Fruit fly (Drosophila melanogaster): ENCODE data around the gene Mur29B.

Mur29B gene

dm6 chr2L:8403286-8404270, 51.6 kb downstream of the Mur29B start, which contains the start of gene emb (continued):
- TF ChIP-seq run (tag; optimal IDR thresholded peaks at IDR 0.05) (no peak), Optix (GFP tag; IDR thresholded peaks at IDR 0.05) (no peak), ems (GFP tag; optimal IDR thresholded peaks at IDR 0.05) (peak; percentile 41), al (GFP tag; IDR thresholded peaks at IDR 0.05) (peak; percentile 37; the same call in 1 of the 2 replicates), CG15011 (GFP tag; optimal IDR thresholded peaks at IDR 0.05) (no peak), CG4730 (GFP tag; IDR thresholded peaks at IDR 0.05) (no peak), CG1603 (tag; optimal IDR thresholded peaks at IDR 0.05) (peak; percentile 85), tna (GFP tag; IDR thresholded peaks at IDR 0.05; ENCODE audit: partially characterized antibody) (peak; percentile 99), CG13296 (GFP tag; optimal IDR thresholded peaks at IDR 0.05) (no peak), CG6254 (GFP tag; optimal IDR thresholded peaks at IDR 0.05) (no peak), Oaz (GFP tag; IDR thresholded peaks at IDR 0.05) (no peak), trem (tag; optimal IDR thresholded peaks at IDR 0.05) (peak; percentile 68), wek (GFP tag; optimal IDR thresholded peaks at IDR 0.05) (no peak), CG2889 (GFP tag; IDR thresholded peaks at IDR 0.05) (no peak), Scr (GFP tag; IDR thresholded peaks at IDR 0.05; ENCODE audit: partially characterized antibody) (peak; percentile 94), insv (GFP tag; optimal IDR thresholded peaks at IDR 0.05) (peak in 1 of 2 experiments; percentile 41), klu (GFP tag; IDR thresholded peaks at IDR 0.05) (no peak), CG32532 (GFP tag; IDR thresholded peaks at IDR 0.05) (peak; percentile 39; the same call in 1 of the 2 replicates), tgo (GFP tag; IDR thresholded peaks at IDR 0.05) (no peak), CG42726 (GFP tag; IDR thresholded peaks at IDR 0.05; ENCODE audit: partially characterized antibody) (peak; percentile 88), pb (GFP tag; optimal IDR thresholded peaks at IDR 0.05) (peak; percentile 36), CG3726 (GFP tag; IDR thresholded peaks at IDR 0.05) (no peak), CG3838 (GFP tag; optimal IDR thresholded peaks at IDR 0.05) (peak; percentile 11), CG12104 (GFP tag; optimal IDR thresholded peaks at IDR 0.05) (peak; percentile 52), Ssrp (tag; optimal IDR thresholded peaks at IDR 0.05) (peak; percentile 33), CG15269 (tag; optimal IDR thresholded peaks at IDR 0.05) (no peak), CG6854 (GFP tag; optimal IDR thresholded peaks at IDR 0.05) (no peak), CG10274 (GFP tag; optimal IDR thresholded peaks at IDR 0.05) (no peak), ase (GFP tag; IDR thresholded peaks at IDR 0.05) (no peak), Jarid2 (GFP tag; optimal IDR thresholded peaks at IDR 0.05) (no peak), Atf-2 (GFP tag; optimal IDR thresholded peaks at IDR 0.05) (peak; percentile 18), CG34376 (GFP tag; optimal IDR thresholded peaks at IDR 0.05) (peak; percentile 24), PHDP (tag; optimal IDR thresholded peaks at IDR 0.05) (no peak), sd (tag; optimal IDR thresholded peaks at IDR 0.05) (no peak), Vsx1 (GFP tag; optimal IDR thresholded peaks at IDR 0.05) (no peak), CG17186 (GFP tag; optimal IDR thresholded peaks at IDR 0.05) (peak; percentile 35), CG2120 (GFP tag; optimal IDR thresholded peaks at IDR 0.05) (peak; percentile 70), cas (GFP tag; IDR thresholded peaks at IDR 0.05) (peak; percentile 18; the same call in 1 of the 2 replicates), stwl (tag; optimal IDR thresholded peaks at IDR 0.05) (peak; percentile 98), CG14014 (GFP tag; IDR thresholded peaks at IDR 0.05) (0 out of 2 replicates have a peak, but pooled peaks have one; percentile 19), hkb (optimal IDR thresholded peaks at IDR 0.05) (no peak), hkb (GFP tag; IDR thresholded peaks at IDR 0.05) (no peak), Dfd (GFP tag; optimal IDR thresholded peaks at IDR 0.05) (no peak), CG2129 (GFP tag; IDR thresholded peaks at IDR 0.05; ENCODE audit: partially characterized antibody) (peak; percentile 67; the same call in 1 of the 2 replicates), C15 (GFP tag; IDR thresholded peaks at IDR 0.05) (no peak), peb (GFP tag; IDR thresholded peaks at IDR 0.05) (no peak), cwo (GFP tag; optimal IDR thresholded peaks at IDR 0.05) (no peak), Lpt (GFP tag; optimal IDR thresholded peaks at IDR 0.05) (no peak)
